Worm (Caenorhabditis elegans) whole organism, dauer: ENCODE results near the gene F28H6.6.

Experiments
- unc-62 ChIP-seq: sonication (generic microtip); optimal IDR thresholded peaks from 2 replicates; lab custom pipeline; 2017; ENCODE audit warnings: missing biosample characterization, missing genetic modification reagents, missing genetic modification characterization

F28H6.6 gene

ce11 chrX:14125870-14126269 is at the start of gene F28H6.6:
F28H6.6 (minus strand) TSS chrX:14125879.
- TF ChIP-seq unc-62 (GFP tag; lab: Kevin White, UChicago) = no peak

ce11 chrX:14173850-14174249 is 48.2 kb upstream of the F28H6.6 start, which contains the start of gene idhb-1:
idhb-1 (minus strand) TSS chrX:14174063.
- no peak for TF ChIP-seq unc-62 (GFP tag; lab: Kevin White, UChicago)

- TF ChIP-seq unc-62 (GFP tag; lab: Kevin White, UChicago) = no peak
Observed at ce11 chrX:14169569-14170031, 43.9 kb upstream of the F28H6.6 start, which contains the start of gene sym-4. sym-4 (minus strand) TSS chrX:14169619.

ce11 chrX:14165156-14165555 is 39.5 kb upstream of the F28H6.6 start:
- TF ChIP-seq unc-62 (GFP tag; lab: Kevin White, UChicago) = no peak

ce11 chrX:14164234-14164633 is 38.6 kb upstream of the F28H6.6 start, which contains the start of gene vha-20:
vha-20 (minus strand) TSS chrX:14164506.
- TF ChIP-seq unc-62 (GFP tag; lab: Kevin White, UChicago) = no peak

- no peak for TF ChIP-seq unc-62 (GFP tag; lab: Kevin White, UChicago)
Observed at ce11 chrX:14161684-14162347, 36.1 kb upstream of the F28H6.6 start, which contains the start of gene lgc-25. lgc-25 (minus strand) TSS chrX:14161734.

- no peak for TF ChIP-seq unc-62 (GFP tag; lab: Kevin White, UChicago)
Observed at ce11 chrX:14156913-14157312, 31.2 kb upstream of the F28H6.6 start, which contains the start of gene ceh-90. ceh-90 (minus strand) TSS chrX:14157013.

ce11 chrX:14152644-14153043 is 27.0 kb upstream of the F28H6.6 start:
- no peak for TF ChIP-seq unc-62 (GFP tag; lab: Kevin White, UChicago)

ce11 chrX:14147400-14147799 is 21.7 kb upstream of the F28H6.6 start, which contains the start of gene akt-2:
akt-2 (plus strand) TSS chrX:14147700.
- no peak for TF ChIP-seq unc-62 (GFP tag; lab: Kevin White, UChicago)

- TF ChIP-seq unc-62 (GFP tag; lab: Kevin White, UChicago) = no peak
Observed at ce11 chrX:14146740-14147140, 21.1 kb upstream of the F28H6.6 start.

- no peak for TF ChIP-seq unc-62 (GFP tag; lab: Kevin White, UChicago)
Observed at ce11 chrX:14145634-14146033, 20.0 kb upstream of the F28H6.6 start.

- TF ChIP-seq unc-62 (GFP tag; lab: Kevin White, UChicago) = no peak
Observed at ce11 chrX:14141896-14142392, 16.3 kb upstream of the F28H6.6 start, which contains the start of gene ceh-89. ceh-89 (plus strand) TSS chrX:14141946.

- no peak for TF ChIP-seq unc-62 (GFP tag; lab: Kevin White, UChicago)
Observed at ce11 chrX:14141344-14141841, 15.7 kb upstream of the F28H6.6 start.

ce11 chrX:14140040-14140439 is 14.4 kb upstream of the F28H6.6 start, which contains the start of gene nkat-1:
nkat-1 (minus strand) TSS chrX:14140140.
- TF ChIP-seq unc-62 (GFP tag; lab: Kevin White, UChicago) = no peak

ce11 chrX:14134883-14135282 is 9.2 kb upstream of the F28H6.6 start:
- no peak for TF ChIP-seq unc-62 (GFP tag; lab: Kevin White, UChicago)

- no peak for TF ChIP-seq unc-62 (GFP tag; lab: Kevin White, UChicago)
Observed at ce11 chrX:14134244-14134643, 8.6 kb upstream of the F28H6.6 start, which contains the start of gene F28H6.8. F28H6.8 (minus strand) TSS chrX:14134344.
